Fruit fly (Drosophila melanogaster) whole organism, embryonic: ENCODE results near the gene CG44355.

ENCODE experiments used
- B-H2 ChIP-seq: fragments of 200-800 bp; sonication (Bioruptor generic); optimal IDR thresholded peaks from 2 replicates; lab custom pipeline; 2018; ENCODE audit warnings: missing biosample characterization, mild to moderate bottlenecking, missing genetic modification characterization
- CG14014 ChIP-seq: fragments of 200-800 bp; sonication (Bioruptor generic); IDR thresholded peaks from 2 replicates; pipeline ENCODE4 v1.3.6; 2022; ENCODE audit warnings: missing biosample characterization, missing genetic modification characterization
- CG1832 ChIP-seq: fragments of 200-800 bp; sonication (Bioruptor generic); optimal IDR thresholded peaks from 2 replicates; lab custom pipeline; 2017; ENCODE audit warnings: missing biosample characterization, mild to moderate bottlenecking, missing genetic modification characterization, inconsistent platforms
- CG8478 ChIP-seq: fragments of >200 bp; optimal IDR thresholded peaks from 2 replicates; lab custom pipeline; 2018
- Nf-YB ChIP-seq: fragments of 200-800 bp; sonication (Bioruptor generic); optimal IDR thresholded peaks from 3 replicates; lab custom pipeline; 2019; ENCODE audit warnings: missing biosample characterization, mild to moderate bottlenecking, missing genetic modification characterization, moderate library complexity
- caup ChIP-seq: fragments of 200-800 bp; sonication (Bioruptor generic); optimal IDR thresholded peaks from 3 replicates; lab custom pipeline; 2017; ENCODE audit warnings: missing biosample characterization, mild to moderate bottlenecking, missing genetic modification characterization, moderate library complexity; ENCODE audit not compliant: severe bottlenecking
- tx ChIP-seq: fragments of 200-800 bp; sonication (Bioruptor generic); optimal IDR thresholded peaks from 2 replicates; lab custom pipeline; 2016; ENCODE audit warnings: missing biosample characterization, missing genetic modification characterization

- TF ChIP-seq B-H2 (GFP tag; lab: Kevin White, UChicago) (no peak), caup (GFP tag; lab: Kevin White, UChicago) (no peak), CG1832 (no peak), tx (GFP tag; lab: Kevin White, UChicago) (no peak), Nf-YB (no peak), CG8478 (lab: Kevin White, UChicago) (no peak), CG14014 (GFP tag; lab: Robert Waterston, UW) (no peak)
Measured at dm6 chr3L:12298092-12298491, 12.5 kb upstream of the CG44355 start.
